Fruit fly (Drosophila melanogaster) whole organism, wandering third instar larva: Measurements from ENCODE around the gene Cmpk.

Experiments
- CG9705 ChIP-seq: fragments of 200-800 bp; sonication (Bioruptor generic); optimal IDR thresholded peaks from 2 replicates; lab custom pipeline; 2018; ENCODE audit warnings: missing biosample characterization, mild to moderate bottlenecking, missing genetic modification characterization
- CrebA ChIP-seq: fragments of 200-800 bp; sonication (Bioruptor generic); optimal IDR thresholded peaks from 2 replicates; lab custom pipeline; 2016; ENCODE audit warnings: missing biosample characterization, mild to moderate bottlenecking, missing genetic modification characterization, borderline replicate concordance
- Dfd ChIP-seq: fragments of >200 bp; optimal IDR thresholded peaks from 2 replicates; lab custom pipeline; 2017; ENCODE audit warnings: missing biosample characterization, missing genetic modification characterization
- Dif ChIP-seq: fragments of 200-275, 200-300 bp; sonication (Bioruptor generic); optimal IDR thresholded peaks from 2 replicates; lab custom pipeline; 2018; ENCODE audit warnings: missing biosample characterization, missing genetic modification characterization; ENCODE audit not compliant: partially characterized antibody
- GATAd ChIP-seq: sonication (Bioruptor generic); optimal IDR thresholded peaks from 2 replicates; lab custom pipeline; 2016; ENCODE audit warnings: missing biosample characterization, missing genetic modification characterization
- HLH106 ChIP-seq: fragments of 200-800 bp; optimal IDR thresholded peaks from 3 replicates; lab custom pipeline; 2019; ENCODE audit warnings: missing biosample characterization, mild to moderate bottlenecking, missing genetic modification characterization, moderate library complexity
- Hnf4 ChIP-seq: fragments of 200-800 bp; sonication (Bioruptor generic); optimal IDR thresholded peaks from 2 replicates; lab custom pipeline; 2016; ENCODE audit warnings: missing biosample characterization, mild to moderate bottlenecking, missing genetic modification characterization
- Hr83 ChIP-seq: fragments of 200-300 bp; sonication (Bioruptor generic); optimal IDR thresholded peaks from 2 replicates; lab custom pipeline; 2016; ENCODE audit warnings: missing biosample characterization, mild to moderate bottlenecking, missing genetic modification characterization, moderate library complexity; ENCODE audit not compliant: poor library complexity, severe bottlenecking
- Jra ChIP-seq: sonication (Bioruptor generic); optimal IDR thresholded peaks from 2 replicates; lab custom pipeline; 2016; ENCODE audit warnings: missing biosample characterization, missing genetic modification characterization
- Mio ChIP-seq: sonication (Bioruptor generic); optimal IDR thresholded peaks from 2 replicates; lab custom pipeline; 2016; ENCODE audit warnings: missing biosample characterization, missing genetic modification characterization
- OdsH ChIP-seq: fragments of 200-800 bp; sonication (Bioruptor generic); optimal IDR thresholded peaks from 2 replicates; lab custom pipeline; 2016; ENCODE audit warnings: missing biosample characterization, mild to moderate bottlenecking, missing genetic modification characterization
- Rel ChIP-seq, 2 experiments: fragments of 200-800 bp; sonication (Bioruptor generic) in 1 of 2; optimal IDR thresholded peaks; 2 replicates in 1 of 2; 3 replicates in 1 of 2; lab custom pipeline; 2016 to 2019; ENCODE audit warnings: mild to moderate bottlenecking in 2 of 2, missing biosample characterization in 2 of 2, missing genetic modification characterization in 2 of 2, moderate library complexity in 1 of 2
- Sp1 ChIP-seq: fragments of 200-800 bp; sonication (Bioruptor generic); optimal IDR thresholded peaks from 3 replicates; lab custom pipeline; 2019; ENCODE audit warnings: missing biosample characterization, mild to moderate bottlenecking, missing genetic modification characterization, moderate library complexity
- Vsx2 ChIP-seq: fragments of 200-300, 225-300 bp; sonication (Bioruptor generic); optimal IDR thresholded peaks from 2 replicates; lab custom pipeline; 2018; ENCODE audit warnings: missing biosample characterization, missing genetic modification characterization; ENCODE audit not compliant: partially characterized antibody
- br ChIP-seq: fragments of 200-800 bp; sonication (Bioruptor generic); optimal IDR thresholded peaks from 2 replicates; lab custom pipeline; 2016; ENCODE audit warnings: missing biosample characterization, missing genetic modification characterization
- brk ChIP-seq: fragments of 200-800 bp; sonication (Bioruptor generic); optimal IDR thresholded peaks from 2 replicates; lab custom pipeline; 2016; ENCODE audit warnings: missing biosample characterization, mild to moderate bottlenecking, missing genetic modification characterization
- dl ChIP-seq, 2 experiments: fragments of 175-275, 200-275 bp in 1 of 2; fragments of 200-275 bp in 1 of 2; sonication (Bioruptor generic); optimal IDR thresholded peaks; lab custom pipeline; 2018; ENCODE audit warnings: mild to moderate bottlenecking in 2 of 2, missing biosample characterization in 2 of 2, missing genetic modification characterization in 2 of 2, moderate library complexity in 2 of 2; ENCODE audit not compliant: partially characterized antibody in 2 of 2, insufficient read depth in 1 of 2
- dmrt93B ChIP-seq: fragments of 200-800 bp; sonication (Bioruptor generic); optimal IDR thresholded peaks from 2 replicates; lab custom pipeline; 2018; ENCODE audit warnings: missing biosample characterization, mild to moderate bottlenecking, missing genetic modification characterization
- ey ChIP-seq: fragments of 200-800 bp; sonication (Bioruptor generic); optimal IDR thresholded peaks from 2 replicates; lab custom pipeline; 2016; ENCODE audit warnings: missing biosample characterization, missing genetic modification characterization
- foxo ChIP-seq, 2 experiments: fragments of 200-800 bp; sonication (Bioruptor generic); optimal IDR thresholded peaks; 2 replicates in 1 of 2; 3 replicates in 1 of 2; lab custom pipeline; 2016 to 2017; ENCODE audit warnings: missing biosample characterization in 2 of 2, missing genetic modification characterization in 2 of 2
- fru ChIP-seq: fragments of 200-800 bp; sonication (Bioruptor generic); optimal IDR thresholded peaks from 3 replicates; lab custom pipeline; 2016; ENCODE audit warnings: missing biosample characterization, mild to moderate bottlenecking, missing genetic modification characterization
- h ChIP-seq: fragments of 200-800 bp; sonication (Bioruptor generic); optimal IDR thresholded peaks from 3 replicates; lab custom pipeline; 2016; ENCODE audit warnings: missing biosample characterization, mild to moderate bottlenecking, missing genetic modification characterization
- jim ChIP-seq: fragments of 175-275, 200-325 bp; sonication (Bioruptor generic); optimal IDR thresholded peaks from 2 replicates; lab custom pipeline; 2016; ENCODE audit warnings: missing biosample characterization, mild to moderate bottlenecking, missing genetic modification characterization
- lola ChIP-seq: fragments of >200 bp; optimal IDR thresholded peaks from 2 replicates; lab custom pipeline; 2017; ENCODE audit warnings: missing biosample characterization, missing genetic modification characterization
- pan ChIP-seq: fragments of >200 bp; optimal IDR thresholded peaks from 2 replicates; lab custom pipeline; 2017
- psq ChIP-seq: fragments of 200-800 bp; sonication (Bioruptor generic); optimal IDR thresholded peaks from 3 replicates; lab custom pipeline; 2017; ENCODE audit warnings: missing biosample characterization, mild to moderate bottlenecking, missing genetic modification characterization, moderate library complexity
- rgr ChIP-seq: fragments of 200-800 bp; sonication (Bioruptor generic); optimal IDR thresholded peaks from 3 replicates; lab custom pipeline; 2016; ENCODE audit warnings: missing biosample characterization, mild to moderate bottlenecking, missing genetic modification characterization
- sage ChIP-seq: fragments of 200-800 bp; sonication (Bioruptor generic); optimal IDR thresholded peaks from 2 replicates; lab custom pipeline; 2016; ENCODE audit warnings: missing biosample characterization, mild to moderate bottlenecking, missing genetic modification characterization
- sv ChIP-seq: fragments of 200-800 bp; sonication (Bioruptor generic); optimal IDR thresholded peaks from 3 replicates; lab custom pipeline; 2016; ENCODE audit warnings: missing biosample characterization, missing genetic modification characterization
- tai ChIP-seq: sonication (Bioruptor generic); optimal IDR thresholded peaks from 2 replicates; lab custom pipeline; 2016; ENCODE audit warnings: missing biosample characterization, missing genetic modification characterization
- woc ChIP-seq: sonication (Bioruptor generic); optimal IDR thresholded peaks from 2 replicates; lab custom pipeline; 2016; ENCODE audit warnings: missing biosample characterization, mild to moderate bottlenecking, missing genetic modification characterization

Gene Cmpk

dm6 chr3R:26099238-26099637 is 44.0 kb upstream of the Cmpk start:
- TF ChIP-seq Jra (GFP tag; lab: Kevin White, UChicago), result peak; percentile 26
- no peak for TF ChIP-seq GATAd (GFP tag; lab: Kevin White, UChicago)
- TF ChIP-seq woc, result peak; percentile 33
- no peak for TF ChIP-seq lola
- peak; percentile 16 for TF ChIP-seq fru
- TF ChIP-seq h (GFP tag; lab: Kevin White, UChicago), result peak; percentile 28
- TF ChIP-seq Rel (GFP tag; optimal IDR thresholded peaks at IDR 0.05; lab: Kevin White, UChicago), result no peak
- TF ChIP-seq Rel (tag; optimal IDR thresholded peaks at IDR 0.05; lab: Kevin White, UChicago), result no peak
- peak; percentile 27 for TF ChIP-seq rgr (GFP tag; lab: Kevin White, UChicago)
- peak; percentile 27 for TF ChIP-seq brk
- no peak for TF ChIP-seq foxo (GFP tag; optimal IDR thresholded peaks at IDR 0.05; lab: Kevin White, UChicago)
- peak; percentile 52 for TF ChIP-seq br (GFP tag; lab: Kevin White, UChicago)
- TF ChIP-seq tai (GFP tag; lab: Kevin White, UChicago), result peak; percentile 5
- TF ChIP-seq Hnf4 (GFP tag; lab: Kevin White, UChicago), result peak; percentile 43
- TF ChIP-seq ey, result peak; percentile 55
- TF ChIP-seq sv (GFP tag; lab: Kevin White, UChicago), result no peak

- peak; percentile 9 for TF ChIP-seq CG9705 (GFP tag; lab: Kevin White, UChicago)
- peak; percentile 73 for TF ChIP-seq psq (GFP tag; lab: Kevin White, UChicago)
- no peak for TF ChIP-seq ey
- peak; percentile 88 for TF ChIP-seq HLH106
- no peak for TF ChIP-seq pan
- peak; percentile 45 for TF ChIP-seq Hr83
- TF ChIP-seq Dif (GFP tag; lab: Kevin White, UChicago), result peak; percentile 85
- TF ChIP-seq sv (GFP tag; lab: Kevin White, UChicago), result peak; percentile 4
- peak; percentile 89 for TF ChIP-seq Sp1
- peak in 1 of 2 experiments; percentile 79 for TF ChIP-seq foxo (GFP tag; optimal IDR thresholded peaks at IDR 0.05; lab: Kevin White, UChicago)
- TF ChIP-seq rgr (GFP tag; lab: Kevin White, UChicago), result peak; percentile 39
- TF ChIP-seq Vsx2 (GFP tag; lab: Kevin White, UChicago), result peak; percentile 94
- TF ChIP-seq dl (GFP tag; optimal IDR thresholded peaks at IDR 0.05; lab: Kevin White, UChicago; ENCODE audit: insufficient read depth in 1 of 2, partially characterized antibody in 2 of 2), result peak; percentile 47 to 70
- TF ChIP-seq Rel (GFP tag; optimal IDR thresholded peaks at IDR 0.05; lab: Kevin White, UChicago), result no peak
- TF ChIP-seq Rel (tag; optimal IDR thresholded peaks at IDR 0.05; lab: Kevin White, UChicago), result peak; percentile 25
- TF ChIP-seq CrebA (GFP tag; lab: Kevin White, UChicago), result no peak
- no peak for TF ChIP-seq sage (GFP tag; lab: Kevin White, UChicago)
- TF ChIP-seq dmrt93B (GFP tag; lab: Kevin White, UChicago), result peak; percentile 68
- TF ChIP-seq lola, result no peak
- TF ChIP-seq OdsH (GFP tag; lab: Kevin White, UChicago), result peak; percentile 55
- peak; percentile 29 for TF ChIP-seq fru
Measured at dm6 chr3R:26098502-26099210, 43.4 kb upstream of the Cmpk start, which contains the start of gene dysf. Gene dysf, minus strand, starts transcription at chr3R:26098711.

- peak; percentile 96 for TF ChIP-seq Dfd (GFP tag; lab: Kevin White, UChicago)
- TF ChIP-seq lola, result no peak
- TF ChIP-seq dmrt93B (GFP tag; lab: Kevin White, UChicago), result no peak
- TF ChIP-seq, all 38 proteins: peak for 1
Measured at dm6 chr3R:26096192-26096591, 41.0 kb upstream of the Cmpk start.

dm6 chr3R:26095551-26095950 is 40.3 kb upstream of the Cmpk start:
- no peak for TF ChIP-seq jim (GFP tag; lab: Kevin White, UChicago)
- no peak for TF ChIP-seq h (GFP tag; lab: Kevin White, UChicago)
- TF ChIP-seq Mio (GFP tag; lab: Kevin White, UChicago), result no peak
- no peak for TF ChIP-seq CrebA (GFP tag; lab: Kevin White, UChicago)
- no peak for TF ChIP-seq pan
- TF ChIP-seq brk, result no peak
- TF ChIP-seq Jra (GFP tag; lab: Kevin White, UChicago), result no peak
